Worm (Caenorhabditis elegans): ENCODE data around the gene rbg-3.

DNA sequence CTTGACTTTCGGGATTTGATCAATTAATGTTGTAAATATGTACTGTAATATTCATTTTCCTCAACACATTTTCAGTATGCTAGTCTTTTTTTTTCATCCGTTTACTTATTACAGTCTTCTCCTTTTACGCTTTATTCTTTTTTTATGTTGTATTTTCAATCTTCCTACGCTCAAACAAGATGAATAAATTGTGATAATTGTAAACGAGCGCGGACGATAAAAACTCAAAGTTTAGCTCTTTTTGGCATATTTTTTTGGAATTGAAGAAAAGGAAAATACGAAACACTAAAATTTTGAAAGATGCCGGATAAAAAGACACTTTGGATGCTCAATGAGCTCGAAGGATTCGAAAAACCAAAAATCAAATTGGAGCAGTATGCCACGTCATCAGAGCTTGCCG, 48.5 kb downstream of the rbg-3 start, which contains the start of gene metl-5:
- TF ChIP-seq crh-2 (tag; optimal IDR thresholded peaks at IDR 0.05): no peak
- no peak for TF ChIP-seq blmp-1 (tag; optimal IDR thresholded peaks at IDR 0.05; ENCODE audit: insufficient read depth)
- no peak for TF ChIP-seq elt-1 (tag; optimal IDR thresholded peaks at IDR 0.05)
- no peak for TF ChIP-seq ama-1 (optimal IDR thresholded peaks at IDR 0.05)
